Fruit fly (Drosophila melanogaster) whole organism, embryonic: Measurements from ENCODE around the gene Fkbp59.

Experiments used
- Atf3 ChIP-seq: fragments of 200-800 bp; sonication (Bioruptor generic); optimal IDR thresholded peaks from 3 replicates; lab custom pipeline; 2016; ENCODE audit warnings: missing biosample characterization, missing genetic modification characterization
- Atf6 ChIP-seq: fragments of 200-800 bp; sonication (Bioruptor generic); IDR thresholded peaks from 2 replicates; pipeline ENCODE4 v1.3.6; 2022; ENCODE audit warnings: missing biosample characterization, missing genetic modification characterization
- CG11093 ChIP-seq: fragments of 200-800 bp; sonication (Bioruptor generic); IDR thresholded peaks from 3 replicates; pipeline ENCODE4 v1.3.6; 2022; ENCODE audit warnings: missing biosample characterization, missing genetic modification characterization
- CG11504 ChIP-seq: fragments of 200-800 bp; sonication (Bioruptor generic); optimal IDR thresholded peaks from 3 replicates; lab custom pipeline; 2019; ENCODE audit warnings: missing biosample characterization, mild to moderate bottlenecking, missing genetic modification characterization, moderate library complexity
- CG11696 ChIP-seq: fragments of 200-800 bp; sonication (Bioruptor generic); IDR thresholded peaks from 2 replicates; pipeline ENCODE4 v1.3.6; 2022; ENCODE audit warnings: missing biosample characterization, missing genetic modification characterization
- CG14050 ChIP-seq: fragments of 200-800 bp; sonication (Bioruptor generic); IDR thresholded peaks from 3 replicates; pipeline ENCODE4 v1.3.6; 2022; ENCODE audit warnings: missing biosample characterization, missing genetic modification characterization
- CG14860 ChIP-seq: fragments of 200-800 bp; sonication (Bioruptor generic); IDR thresholded peaks from 3 replicates; pipeline ENCODE4 v1.3.6; 2022; ENCODE audit warnings: missing biosample characterization, missing genetic modification characterization; ENCODE audit not compliant: partially characterized antibody
- CG14965 ChIP-seq: fragments of 200-800 bp; sonication (Bioruptor generic); optimal IDR thresholded peaks from 2 replicates; lab custom pipeline; 2016; ENCODE audit warnings: missing biosample characterization, missing genetic modification characterization, borderline replicate concordance
- CG15269 ChIP-seq: fragments of 200-800 bp; sonication (Bioruptor generic); optimal IDR thresholded peaks from 2 replicates; lab custom pipeline; 2018; ENCODE audit warnings: missing biosample characterization, mild to moderate bottlenecking, missing genetic modification characterization, moderate library complexity
- CG17359 ChIP-seq: fragments of 200-800 bp; sonication (Bioruptor generic); optimal IDR thresholded peaks from 3 replicates; lab custom pipeline; 2018; ENCODE audit warnings: missing biosample characterization, mild to moderate bottlenecking, missing genetic modification characterization, moderate library complexity
- CG17385 ChIP-seq: fragments of 200-800 bp; sonication (Bioruptor generic); optimal IDR thresholded peaks from 3 replicates; lab custom pipeline; 2018; ENCODE audit warnings: missing biosample characterization, mild to moderate bottlenecking, missing genetic modification characterization
- CG1832 ChIP-seq: fragments of 200-800 bp; sonication (Bioruptor generic); optimal IDR thresholded peaks from 2 replicates; lab custom pipeline; 2017; ENCODE audit warnings: missing biosample characterization, mild to moderate bottlenecking, missing genetic modification characterization, inconsistent platforms
- CG32772 ChIP-seq: fragments of 200-800 bp; sonication (Bioruptor generic); IDR thresholded peaks from 2 replicates; pipeline ENCODE4 v1.3.6; 2022; ENCODE audit warnings: missing biosample characterization, missing genetic modification characterization
- CG42726 ChIP-seq: fragments of 200-800 bp; sonication (Bioruptor generic); IDR thresholded peaks from 2 replicates; pipeline ENCODE4 v1.3.6; 2022; ENCODE audit warnings: missing biosample characterization, missing genetic modification characterization; ENCODE audit not compliant: partially characterized antibody
- CG4360 ChIP-seq: fragments of 200-800 bp; sonication (Bioruptor generic); IDR thresholded peaks from 2 replicates; pipeline ENCODE4 v1.3.6; 2022; ENCODE audit warnings: missing biosample characterization, missing genetic modification characterization
- CG5180 ChIP-seq: fragments of 200-800 bp; sonication (Bioruptor generic); optimal IDR thresholded peaks from 3 replicates; lab custom pipeline; 2017; ENCODE audit warnings: missing biosample characterization, missing genetic modification characterization, mild to moderate bottlenecking, moderate library complexity, missing genetic modification reagents
- CG6654 ChIP-seq: fragments of 200-800 bp; sonication (Bioruptor generic); optimal IDR thresholded peaks from 2 replicates; lab custom pipeline; 2017; ENCODE audit warnings: missing biosample characterization, mild to moderate bottlenecking, missing genetic modification characterization
- CG7963 ChIP-seq: fragments of 200-800 bp; sonication (Bioruptor generic); IDR thresholded peaks from 3 replicates; pipeline ENCODE4 v1.3.6; 2022; ENCODE audit warnings: missing biosample characterization, missing genetic modification characterization; ENCODE audit not compliant: partially characterized antibody
- CG9215 ChIP-seq: fragments of 200-800 bp; sonication (Bioruptor generic); IDR thresholded peaks from 2 replicates; pipeline ENCODE4 v1.3.6; 2022; ENCODE audit warnings: missing biosample characterization, missing genetic modification characterization
- CkIIα-i1 ChIP-seq: fragments of 200-800 bp; sonication (Bioruptor generic); IDR thresholded peaks from 2 replicates; pipeline ENCODE4 v1.3.6; 2022; ENCODE audit warnings: missing biosample characterization, missing genetic modification characterization
- D ChIP-seq, 2 experiments: fragments of 200-800 bp in 1 of 2; fragments of >200 bp in 1 of 2; sonication (Bioruptor generic) in 1 of 2; optimal IDR thresholded peaks; 2 replicates in 1 of 2; 3 replicates in 1 of 2; lab custom pipeline; 2017; ENCODE audit warnings: mild to moderate bottlenecking in 1 of 2, missing biosample characterization in 1 of 2, missing genetic modification characterization in 1 of 2, missing genetic modification reagents in 1 of 2
- E2f1 ChIP-seq: fragments of 200-800 bp; sonication (Bioruptor generic); IDR thresholded peaks from 2 replicates; pipeline ENCODE4 v1.3.6; 2022; ENCODE audit warnings: missing biosample characterization, missing genetic modification characterization
- HLHmδ ChIP-seq: fragments of 200-800 bp; sonication (Bioruptor generic); optimal IDR thresholded peaks from 2 replicates; lab custom pipeline; 2018; ENCODE audit warnings: missing biosample characterization, mild to moderate bottlenecking, missing genetic modification characterization, moderate library complexity
- Hey ChIP-seq: fragments of 200-800 bp; sonication (Bioruptor generic); optimal IDR thresholded peaks from 3 replicates; lab custom pipeline; 2018; ENCODE audit warnings: missing biosample characterization, mild to moderate bottlenecking, missing genetic modification characterization
- Hsf ChIP-seq: fragments of 200-800 bp; sonication (Bioruptor generic); optimal IDR thresholded peaks from 3 replicates; lab custom pipeline; 2016; ENCODE audit warnings: missing biosample characterization, missing genetic modification characterization
- MESR4 ChIP-seq: fragments of 200-800 bp; sonication (Bioruptor generic); optimal IDR thresholded peaks from 2 replicates; lab custom pipeline; 2018; ENCODE audit warnings: missing biosample characterization, mild to moderate bottlenecking, missing genetic modification characterization, moderate library complexity
- Mad ChIP-seq: fragments of 200-800 bp; sonication (Bioruptor generic); optimal IDR thresholded peaks from 2 replicates; lab custom pipeline; 2016; ENCODE audit warnings: missing biosample characterization, missing genetic modification characterization
- Meics ChIP-seq: fragments of 200-800 bp; sonication (Bioruptor generic); optimal IDR thresholded peaks from 2 replicates; lab custom pipeline; 2017; ENCODE audit warnings: missing biosample characterization, mild to moderate bottlenecking, missing genetic modification characterization
- Sry-β ChIP-seq: fragments of 200-800 bp; sonication (Bioruptor generic); optimal IDR thresholded peaks from 2 replicates; lab custom pipeline; 2018; ENCODE audit warnings: missing biosample characterization, mild to moderate bottlenecking, missing genetic modification characterization, moderate library complexity
- Ssrp ChIP-seq: fragments of 200-800 bp; sonication (Bioruptor generic); optimal IDR thresholded peaks from 2 replicates; lab custom pipeline; 2018; ENCODE audit warnings: missing biosample characterization, mild to moderate bottlenecking, missing genetic modification characterization, moderate library complexity
- YL-1 ChIP-seq: fragments of 200-800 bp; sonication (Bioruptor generic); optimal IDR thresholded peaks from 3 replicates; lab custom pipeline; 2017; ENCODE audit warnings: missing biosample characterization, mild to moderate bottlenecking, missing genetic modification characterization
- bbx ChIP-seq: fragments of 200-800 bp; sonication (Bioruptor generic); IDR thresholded peaks from 2 replicates; pipeline ENCODE4 v1.3.6; 2022; ENCODE audit warnings: missing biosample characterization, missing genetic modification characterization; ENCODE audit not compliant: partially characterized antibody
- bcd ChIP-seq: fragments of 200-800 bp; sonication (Bioruptor generic); optimal IDR thresholded peaks from 2 replicates; lab custom pipeline; 2017; ENCODE audit warnings: missing biosample characterization, mild to moderate bottlenecking, missing genetic modification characterization
- bigmax ChIP-seq: fragments of 200-800 bp; sonication (Bioruptor generic); optimal IDR thresholded peaks from 2 replicates; lab custom pipeline; 2018; ENCODE audit warnings: missing biosample characterization, mild to moderate bottlenecking, missing genetic modification characterization
- caup ChIP-seq: fragments of 200-800 bp; sonication (Bioruptor generic); optimal IDR thresholded peaks from 3 replicates; lab custom pipeline; 2017; ENCODE audit warnings: missing biosample characterization, mild to moderate bottlenecking, missing genetic modification characterization, moderate library complexity; ENCODE audit not compliant: severe bottlenecking
- dan ChIP-seq: fragments of 200-800 bp; sonication (Bioruptor generic); IDR thresholded peaks from 2 replicates; pipeline ENCODE4 v1.3.6; 2022; ENCODE audit warnings: missing biosample characterization, missing genetic modification characterization
- dati ChIP-seq: fragments of 200-800 bp; sonication (Bioruptor generic); IDR thresholded peaks from 2 replicates; pipeline ENCODE4 v1.3.6; 2022; ENCODE audit warnings: missing biosample characterization, missing genetic modification characterization
- dmrt99B ChIP-seq: fragments of 200-800 bp; sonication (Bioruptor generic); optimal IDR thresholded peaks from 2 replicates; lab custom pipeline; 2018; ENCODE audit warnings: missing biosample characterization, mild to moderate bottlenecking, missing genetic modification characterization, moderate library complexity
- dpn ChIP-seq, 2 experiments: fragments of 200-800 bp; sonication (Bioruptor generic); optimal IDR thresholded peaks; 3 replicates each; lab custom pipeline; 2016; ENCODE audit warnings: missing biosample characterization in 2 of 2, missing genetic modification characterization in 2 of 2
- fd64A ChIP-seq: fragments of 200-800 bp; sonication (Bioruptor generic); optimal IDR thresholded peaks from 3 replicates; lab custom pipeline; 2018; ENCODE audit warnings: missing biosample characterization, mild to moderate bottlenecking, missing genetic modification characterization
- fu2 ChIP-seq: fragments of 200-800 bp; sonication (Bioruptor generic); optimal IDR thresholded peaks from 2 replicates; lab custom pipeline; 2016; ENCODE audit warnings: missing biosample characterization, missing genetic modification characterization
- lov ChIP-seq, 2 experiments: fragments of 200-800 bp in 1 of 2; fragments of >200 bp in 1 of 2; sonication (Bioruptor generic) in 1 of 2; IDR thresholded peaks in 1 of 2; optimal IDR thresholded peaks in 1 of 2; 2 replicates in 1 of 2; 3 replicates in 1 of 2; pipeline versions ENCODE4 v1.3.6 to Lab custom; 2017 to 2022; ENCODE audit warnings: missing biosample characterization in 1 of 2, missing genetic modification characterization in 1 of 2
- nom ChIP-seq: fragments of 200-800 bp; sonication (Bioruptor generic); optimal IDR thresholded peaks from 2 replicates; lab custom pipeline; 2017; ENCODE audit warnings: missing biosample characterization, missing genetic modification characterization, mild to moderate bottlenecking, moderate library complexity, missing genetic modification reagents
- odd ChIP-seq: fragments of 200-800 bp; sonication (Bioruptor generic); optimal IDR thresholded peaks from 2 replicates; lab custom pipeline; 2017; ENCODE audit warnings: missing biosample characterization, mild to moderate bottlenecking, missing genetic modification characterization
- org-1 ChIP-seq: fragments of 200-800 bp; sonication (Bioruptor generic); optimal IDR thresholded peaks from 2 replicates; lab custom pipeline; 2017; ENCODE audit warnings: missing biosample characterization, missing genetic modification characterization
- salm ChIP-seq: fragments of 200-800 bp; sonication (Bioruptor generic); optimal IDR thresholded peaks from 2 replicates; lab custom pipeline; 2018; ENCODE audit warnings: missing biosample characterization, mild to moderate bottlenecking, missing genetic modification characterization
- tgo ChIP-seq: fragments of 200-800 bp; sonication (Bioruptor generic); IDR thresholded peaks from 3 replicates; pipeline ENCODE4 v1.3.6; 2022; ENCODE audit warnings: missing biosample characterization, missing genetic modification characterization
- tin ChIP-seq: fragments of 200-800 bp; sonication (Bioruptor generic); optimal IDR thresholded peaks from 3 replicates; lab custom pipeline; 2016; ENCODE audit warnings: missing biosample characterization, missing genetic modification characterization
- wek ChIP-seq: fragments of 200-800 bp; sonication (Bioruptor generic); optimal IDR thresholded peaks from 3 replicates; lab custom pipeline; 2018; ENCODE audit warnings: missing biosample characterization, mild to moderate bottlenecking, missing genetic modification characterization, moderate library complexity

Gene Fkbp59

DNA sequence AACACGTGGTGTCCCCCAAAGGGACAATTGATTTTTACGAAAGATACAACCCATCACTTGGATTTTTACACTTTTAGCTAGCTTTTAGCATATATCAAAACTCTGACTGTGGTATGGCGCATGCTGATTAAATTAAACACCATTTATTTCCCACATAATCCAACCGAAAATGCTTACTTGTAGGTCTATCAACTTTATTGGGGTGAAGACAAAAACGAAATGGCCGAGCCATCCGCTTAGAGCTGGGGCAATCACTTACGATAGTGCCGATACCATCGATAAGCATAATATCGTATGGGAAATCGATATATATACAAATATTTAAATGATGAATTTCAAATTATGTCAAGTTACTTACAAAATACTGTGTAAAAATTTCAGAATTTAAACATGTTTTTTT is 9.5 kb downstream of the Fkbp59 start, which contains the start of gene RpS2 (continued):
- peak; percentile 72 for TF ChIP-seq caup (GFP tag; lab: Kevin White, UChicago)
- TF ChIP-seq bbx (GFP tag; lab: Robert Waterston, UW), result peak; percentile 100
- peak; percentile 42 for TF ChIP-seq Hsf (GFP tag; lab: Kevin White, UChicago)
- no peak for TF ChIP-seq CG14965 (GFP tag; lab: Kevin White, UChicago)
- no peak for TF ChIP-seq fd64A (GFP tag; lab: Kevin White, UChicago)
- no peak for TF ChIP-seq Ssrp
- TF ChIP-seq MESR4 (GFP tag; lab: Kevin White, UChicago), result peak; percentile 99
- TF ChIP-seq Atf6 (GFP tag; lab: Robert Waterston, UW), result peak; percentile 46; the same call in 1 of the 2 replicates
- peak; percentile 60 for TF ChIP-seq salm (tag; lab: Kevin White, UChicago)
- TF ChIP-seq CG9215 (GFP tag; lab: Robert Waterston, UW), result no peak
- TF ChIP-seq Meics (GFP tag; lab: Kevin White, UChicago), result peak; percentile 41
- TF ChIP-seq odd (GFP tag; lab: Kevin White, UChicago), result no peak
- TF ChIP-seq CG1832 (GFP tag; lab: Kevin White, UChicago), result no peak
- TF ChIP-seq dpn (GFP tag; optimal IDR thresholded peaks at IDR 0.05; lab: Kevin White, UChicago), result peak; percentile 24 to 26
- TF ChIP-seq CG14050 (GFP tag; lab: Robert Waterston, UW), result no peak
- peak; percentile 99 for TF ChIP-seq CG7963 (GFP tag; lab: Robert Waterston, UW)
- TF ChIP-seq tin (GFP tag; lab: Kevin White, UChicago), result no peak
- TF ChIP-seq CG42726, result peak; percentile 99
- TF ChIP-seq tgo (GFP tag; lab: Robert Waterston, UW), result no peak
- TF ChIP-seq YL-1 (GFP tag; lab: Kevin White, UChicago), result peak; percentile 92
- TF ChIP-seq CG4360 (GFP tag; lab: Robert Waterston, UW), result no peak
- no peak for TF ChIP-seq Mad (GFP tag; lab: Kevin White, UChicago)
- no peak for TF ChIP-seq E2f1
- peak; percentile 31 for TF ChIP-seq CG17359 (tag; lab: Kevin White, UChicago)
- peak; percentile 75 for TF ChIP-seq nom
- TF ChIP-seq Hey (tag; lab: Kevin White, UChicago), result no peak
- TF ChIP-seq CkIIα-i1 (GFP tag; lab: Robert Waterston, UW), result no peak
- TF ChIP-seq CG5180 (GFP tag; lab: Kevin White, UChicago), result no peak
- peak; percentile 59 for TF ChIP-seq Sry-β (GFP tag; lab: Kevin White, UChicago)
- TF ChIP-seq bigmax (GFP tag; lab: Kevin White, UChicago), result peak; percentile 66
- TF ChIP-seq org-1 (GFP tag; lab: Kevin White, UChicago), result no peak
- peak; percentile 98 for TF ChIP-seq CG14860 (GFP tag; lab: Robert Waterston, UW)
- peak; percentile 9 for TF ChIP-seq bcd
- TF ChIP-seq dan (GFP tag; lab: Robert Waterston, UW), result no peak
- no peak for TF ChIP-seq lov (optimal IDR thresholded peaks at IDR 0.05; lab: Kevin White, UChicago)
- no peak for TF ChIP-seq lov (GFP tag; IDR thresholded peaks at IDR 0.05; lab: Robert Waterston, UW)
- no peak for TF ChIP-seq CG11093 (GFP tag; lab: Robert Waterston, UW)
- TF ChIP-seq CG11504, result no peak
- TF ChIP-seq CG32772 (GFP tag; lab: Robert Waterston, UW), result no peak
- TF ChIP-seq CG15269 (tag; lab: Kevin White, UChicago), result peak; percentile 60
- no peak for TF ChIP-seq dmrt99B (tag; lab: Kevin White, UChicago)
- TF ChIP-seq CG11696, result no peak
- TF ChIP-seq HLHmδ (GFP tag; lab: Kevin White, UChicago), result peak; percentile 52
- TF ChIP-seq CG6654 (GFP tag; lab: Kevin White, UChicago), result no peak
- peak; percentile 59 for TF ChIP-seq wek (GFP tag; lab: Kevin White, UChicago)
- TF ChIP-seq D (optimal IDR thresholded peaks at IDR 0.05; lab: Kevin White, UChicago), result no peak
- TF ChIP-seq D (GFP tag; optimal IDR thresholded peaks at IDR 0.05; lab: Kevin White, UChicago), result peak; percentile 16
- TF ChIP-seq CG17385 (GFP tag; lab: Kevin White, UChicago), result peak; percentile 59
- no peak for TF ChIP-seq fu2
- TF ChIP-seq dati (GFP tag; lab: Robert Waterston, UW), result no peak
- TF ChIP-seq Atf3 (GFP tag; lab: Kevin White, UChicago), result no peak
